Fruit fly (Drosophila melanogaster) whole organism, prepupa: ENCODE measurements around the gene CG12945.

Experiments
- Blimp-1 ChIP-seq: fragments of 200-800 bp; sonication (Bioruptor generic); optimal IDR thresholded peaks from 3 replicates; lab custom pipeline; 2017; ENCODE audit warnings: missing biosample characterization, missing genetic modification characterization, mild to moderate bottlenecking, moderate library complexity, missing genetic modification reagents
- CG10631 ChIP-seq: fragments of 200-800 bp; sonication (Bioruptor generic); optimal IDR thresholded peaks from 2 replicates; lab custom pipeline; 2016; ENCODE audit warnings: missing biosample characterization, missing genetic modification characterization
- CG10669 ChIP-seq: fragments of 200-800 bp; sonication (Bioruptor generic); optimal IDR thresholded peaks from 3 replicates; lab custom pipeline; 2018; ENCODE audit warnings: missing biosample characterization, mild to moderate bottlenecking, missing genetic modification characterization, moderate library complexity
- CG11294 ChIP-seq: fragments of 200-800 bp; sonication (Bioruptor generic); IDR thresholded peaks from 2 replicates; pipeline ENCODE4 v1.3.6; 2022; ENCODE audit warnings: missing biosample characterization, missing genetic modification characterization
- CG11762 ChIP-seq: fragments of 200-800 bp; sonication (Bioruptor generic); optimal IDR thresholded peaks from 3 replicates; lab custom pipeline; 2016; ENCODE audit warnings: missing biosample characterization, missing genetic modification characterization; ENCODE audit not compliant: insufficient read depth
- CG11902 ChIP-seq: fragments of 200-800 bp; sonication (Bioruptor generic); optimal IDR thresholded peaks from 3 replicates; lab custom pipeline; 2016; ENCODE audit warnings: missing biosample characterization, missing genetic modification characterization
- CG15336 ChIP-seq: fragments of 200-800 bp; sonication (Bioruptor generic); IDR thresholded peaks from 2 replicates; pipeline ENCODE4 v1.3.6; 2022; ENCODE audit warnings: missing biosample characterization, missing genetic modification characterization
- CG16779 ChIP-seq: fragments of 200-800 bp; sonication (Bioruptor generic); optimal IDR thresholded peaks from 3 replicates; lab custom pipeline; 2017; ENCODE audit warnings: missing biosample characterization, mild to moderate bottlenecking, missing genetic modification characterization
- CG3032 ChIP-seq: fragments of 200-800 bp; optimal IDR thresholded peaks from 2 replicates; lab custom pipeline; 2019; ENCODE audit warnings: missing biosample characterization, mild to moderate bottlenecking, missing genetic modification characterization, moderate library complexity
- CG32006 ChIP-seq: fragments of 200-800 bp; sonication (Bioruptor generic); optimal IDR thresholded peaks from 3 replicates; lab custom pipeline; 2017; ENCODE audit warnings: missing biosample characterization, mild to moderate bottlenecking, missing genetic modification characterization
- CG34406 ChIP-seq: fragments of 200-800 bp; sonication (Bioruptor generic); optimal IDR thresholded peaks from 3 replicates; lab custom pipeline; 2016; ENCODE audit warnings: missing biosample characterization, missing genetic modification characterization
- CG3919 ChIP-seq: fragments of 200-800 bp; sonication (Bioruptor generic); optimal IDR thresholded peaks from 3 replicates; lab custom pipeline; 2016; ENCODE audit warnings: missing biosample characterization, missing genetic modification characterization
- CG6276 ChIP-seq: fragments of 200-800 bp; sonication (Bioruptor generic); optimal IDR thresholded peaks from 2 replicates; lab custom pipeline; 2017; ENCODE audit warnings: missing biosample characterization, mild to moderate bottlenecking, missing genetic modification characterization
- CG6792 ChIP-seq: fragments of 200-800 bp; sonication (Bioruptor generic); optimal IDR thresholded peaks from 3 replicates; lab custom pipeline; 2016; ENCODE audit warnings: missing biosample characterization, missing genetic modification characterization
- CG6808 ChIP-seq: fragments of 200-800 bp; sonication (Bioruptor generic); optimal IDR thresholded peaks from 3 replicates; lab custom pipeline; 2017; ENCODE audit warnings: missing biosample characterization, missing genetic modification characterization, mild to moderate bottlenecking, moderate library complexity, missing genetic modification reagents
- CG6854 ChIP-seq: fragments of 200-800 bp; sonication (Bioruptor generic); optimal IDR thresholded peaks from 2 replicates; lab custom pipeline; 2017; ENCODE audit warnings: missing biosample characterization, mild to moderate bottlenecking, missing genetic modification characterization
- CG8119 ChIP-seq: fragments of 200-800 bp; sonication (Bioruptor generic); IDR thresholded peaks from 3 replicates; pipeline ENCODE4 v1.3.6; 2022; ENCODE audit warnings: missing biosample characterization, missing genetic modification characterization
- CG8319 ChIP-seq: fragments of 200-800 bp; sonication (Bioruptor generic); optimal IDR thresholded peaks from 3 replicates; lab custom pipeline; 2016; ENCODE audit warnings: missing biosample characterization, missing genetic modification characterization
- CG9139 ChIP-seq: fragments of 200-800 bp; sonication (Bioruptor generic); optimal IDR thresholded peaks from 3 replicates; lab custom pipeline; 2017; ENCODE audit warnings: missing biosample characterization, mild to moderate bottlenecking, missing genetic modification characterization
- Eip75B ChIP-seq: fragments of 200-800 bp; sonication (Bioruptor generic); optimal IDR thresholded peaks from 3 replicates; lab custom pipeline; 2016; ENCODE audit warnings: missing biosample characterization, missing genetic modification characterization
- Eip78C ChIP-seq: fragments of 200-800 bp; sonication (Bioruptor generic); peaks from one replicate; lab custom pipeline; 2016; ENCODE audit warnings: missing biosample characterization, missing genetic modification characterization
- Ets21C ChIP-seq: fragments of 200-800 bp; sonication (Bioruptor generic); optimal IDR thresholded peaks from 3 replicates; lab custom pipeline; 2016; ENCODE audit warnings: missing biosample characterization, missing genetic modification characterization
- Ets96B ChIP-seq: fragments of 200-800 bp; optimal IDR thresholded peaks from 2 replicates; lab custom pipeline; 2019; ENCODE audit warnings: missing biosample characterization, mild to moderate bottlenecking, missing genetic modification characterization, moderate library complexity
- Gug ChIP-seq: fragments of 200-800 bp; sonication (Bioruptor generic); IDR thresholded peaks from 2 replicates; pipeline ENCODE4 v1.3.6; 2022; ENCODE audit warnings: missing biosample characterization, missing genetic modification characterization
- Hr38 ChIP-seq: sonication (Bioruptor generic); optimal IDR thresholded peaks from 2 replicates; lab custom pipeline; 2016; ENCODE audit warnings: missing biosample characterization, missing genetic modification characterization
- Hr4 ChIP-seq: fragments of 200-800 bp; sonication (Bioruptor generic); optimal IDR thresholded peaks from 3 replicates; lab custom pipeline; 2016; ENCODE audit warnings: missing biosample characterization, missing genetic modification characterization
- Lpt ChIP-seq: fragments of 200-800 bp; sonication (Bioruptor generic); optimal IDR thresholded peaks from 3 replicates; lab custom pipeline; 2016; ENCODE audit warnings: missing biosample characterization, missing genetic modification characterization
- Met ChIP-seq: fragments of 200-800 bp; sonication (Bioruptor generic); optimal IDR thresholded peaks from 3 replicates; lab custom pipeline; 2016; ENCODE audit warnings: missing biosample characterization, missing genetic modification characterization
- OdsH ChIP-seq: fragments of 200-800 bp; sonication (Bioruptor generic); optimal IDR thresholded peaks from 3 replicates; lab custom pipeline; 2016; ENCODE audit warnings: missing biosample characterization, missing genetic modification characterization
- Smox ChIP-seq: fragments of 200-800 bp; sonication (Bioruptor generic); optimal IDR thresholded peaks from 3 replicates; lab custom pipeline; 2016; ENCODE audit warnings: missing biosample characterization, missing genetic modification characterization
- Sox102F ChIP-seq: fragments of 200-800 bp; sonication (Bioruptor generic); optimal IDR thresholded peaks from 2 replicates; lab custom pipeline; 2016; ENCODE audit warnings: missing biosample characterization, mild to moderate bottlenecking, missing genetic modification characterization
- Sox15 ChIP-seq: fragments of 200-800 bp; sonication (Bioruptor generic); optimal IDR thresholded peaks from 3 replicates; lab custom pipeline; 2016; ENCODE audit warnings: missing biosample characterization, missing genetic modification characterization
- achi ChIP-seq: fragments of 200-800 bp; sonication (Bioruptor generic); optimal IDR thresholded peaks from 3 replicates; lab custom pipeline; 2016; ENCODE audit warnings: missing biosample characterization, missing genetic modification characterization
- acj6 ChIP-seq: fragments of 200-800 bp; sonication (Bioruptor generic); optimal IDR thresholded peaks from 3 replicates; lab custom pipeline; 2016; ENCODE audit warnings: missing biosample characterization, missing genetic modification characterization
- eg ChIP-seq: fragments of 200-800 bp; sonication (Bioruptor generic); IDR thresholded peaks from 3 replicates; pipeline ENCODE4 v1.3.6; 2022; ENCODE audit warnings: missing biosample characterization, missing genetic modification characterization
- fd59A ChIP-seq: fragments of 200-800 bp; sonication (Bioruptor generic); optimal IDR thresholded peaks from 2 replicates; lab custom pipeline; 2017; ENCODE audit warnings: missing biosample characterization, mild to moderate bottlenecking, missing genetic modification characterization, missing genetic modification reagents
- fkh ChIP-seq: fragments of 200-800 bp; sonication (Bioruptor generic); optimal IDR thresholded peaks from 3 replicates; lab custom pipeline; 2017; ENCODE audit warnings: missing biosample characterization, mild to moderate bottlenecking, missing genetic modification characterization, moderate library complexity
- lz ChIP-seq: fragments of 200-800 bp; sonication (Bioruptor generic); optimal IDR thresholded peaks from 3 replicates; lab custom pipeline; 2016; ENCODE audit warnings: missing biosample characterization, missing genetic modification characterization
- net ChIP-seq: fragments of 200-800 bp; sonication (Bioruptor generic); optimal IDR thresholded peaks from 3 replicates; lab custom pipeline; 2016; ENCODE audit warnings: missing biosample characterization, missing genetic modification characterization
- pdm3 ChIP-seq: fragments of 200-800 bp; sonication (Bioruptor generic); optimal IDR thresholded peaks from 3 replicates; lab custom pipeline; 2016; ENCODE audit warnings: missing biosample characterization, missing genetic modification characterization
- spab ChIP-seq: fragments of 200-800 bp; sonication (Bioruptor generic); optimal IDR thresholded peaks from 2 replicates; lab custom pipeline; 2017; ENCODE audit warnings: missing biosample characterization, mild to moderate bottlenecking, missing genetic modification characterization, missing genetic modification reagents
- ss ChIP-seq, 2 experiments: fragments of 200-800 bp; sonication (Bioruptor generic); optimal IDR thresholded peaks; 2 replicates in 1 of 2; 3 replicates in 1 of 2; lab custom pipeline; 2017 to 2018; ENCODE audit warnings: mild to moderate bottlenecking in 2 of 2, missing biosample characterization in 2 of 2, missing genetic modification characterization in 2 of 2, moderate library complexity in 1 of 2
- svp ChIP-seq: fragments of 200-800 bp; sonication (Bioruptor generic); peaks from one replicate; lab custom pipeline; 2016; ENCODE audit warnings: missing biosample characterization, missing genetic modification characterization
- topi ChIP-seq: fragments of 200-800 bp; sonication (Bioruptor generic); optimal IDR thresholded peaks from 3 replicates; lab custom pipeline; 2016; ENCODE audit warnings: missing biosample characterization, missing genetic modification characterization
- vri ChIP-seq: fragments of 200-800 bp; sonication (Bioruptor generic); optimal IDR thresholded peaks from 3 replicates; lab custom pipeline; 2016; ENCODE audit warnings: missing biosample characterization, mild to moderate bottlenecking, missing genetic modification characterization

Gene CG12945

DNA sequence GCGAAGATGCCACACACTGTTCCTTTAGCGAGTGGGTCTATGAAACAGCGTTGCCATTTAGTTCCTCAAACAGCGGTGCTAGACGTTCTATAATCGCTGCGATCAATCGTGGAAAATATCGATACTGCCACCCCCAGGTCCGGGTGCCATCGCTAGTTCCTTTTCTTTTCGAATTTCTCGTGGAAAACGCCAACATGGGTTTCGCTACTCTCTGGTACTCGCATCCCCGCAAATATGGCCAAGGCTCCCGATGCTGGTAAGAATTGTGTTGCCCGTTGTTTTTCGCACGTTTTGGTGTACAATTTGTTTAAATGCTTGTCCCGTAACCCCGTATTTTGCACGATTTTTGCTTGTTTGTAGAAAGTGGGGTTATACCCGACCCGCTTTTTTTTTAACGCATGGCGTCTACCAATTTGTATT lies 13.1 kb downstream of the CG12945 start, which contains the start of gene RpS29 (continued):
- TF ChIP-seq CG11902 (GFP tag; lab: Kevin White, UChicago) (peak; percentile 26), CG10669 (GFP tag; lab: Kevin White, UChicago) (peak; percentile 10), CG10631 (GFP tag; lab: Kevin White, UChicago) (peak; percentile 36), CG8319 (no peak), achi (peak; percentile 29), eg (0 out of 3 replicates have a peak, but pooled peaks have one; percentile 44), CG8119 (no peak), pdm3 (GFP tag; lab: Kevin White, UChicago) (peak; percentile 55), vri (peak; percentile 32), CG34406 (GFP tag; lab: Kevin White, UChicago) (peak; percentile 8), CG32006 (no peak), net (GFP tag; lab: Kevin White, UChicago) (peak; percentile 34), Eip75B (GFP tag; lab: Kevin White, UChicago) (peak; percentile 57), CG11762 (GFP tag; lab: Kevin White, UChicago) (no peak), CG6792 (GFP tag; lab: Kevin White, UChicago) (peak; percentile 38), CG9139 (GFP tag; lab: Kevin White, UChicago) (peak; percentile 34), Gug (GFP tag; lab: Robert Waterston, UW) (no peak), Hr38 (GFP tag; lab: Kevin White, UChicago) (peak; percentile 4), Blimp-1 (GFP tag; lab: Kevin White, UChicago) (peak; percentile 39), CG3919 (peak; percentile 73), Met (GFP tag; lab: Kevin White, UChicago) (no peak), CG6854 (GFP tag; lab: Kevin White, UChicago) (peak; percentile 74), svp (GFP tag; lab: Kevin White, UChicago) (peak; percentile 67), OdsH (GFP tag; lab: Kevin White, UChicago) (peak; percentile 51), Sox15 (GFP tag; lab: Kevin White, UChicago) (peak; percentile 33), Sox102F (GFP tag; lab: Kevin White, UChicago) (peak; percentile 50), Lpt (no peak), acj6 (peak; percentile 55), CG6276 (GFP tag; lab: Kevin White, UChicago) (no peak)

DNA sequence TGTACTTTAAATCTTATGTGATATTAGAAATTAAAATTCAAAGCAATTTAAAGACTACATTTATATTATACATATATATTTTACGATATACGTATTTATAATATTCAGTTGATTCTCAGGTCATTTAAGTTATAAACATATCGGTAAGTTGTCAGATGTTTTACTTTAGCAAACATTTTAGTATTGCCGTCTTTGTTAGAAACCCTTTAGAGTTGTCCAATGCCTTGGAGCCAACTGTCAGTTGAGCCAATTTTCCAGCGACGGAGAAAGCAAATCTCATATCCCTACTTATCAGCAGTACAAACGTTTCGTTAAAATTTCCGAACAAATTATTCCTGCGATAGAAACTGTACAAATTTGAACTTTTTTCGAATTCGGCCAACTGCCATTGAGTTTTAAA lies 16.2 kb downstream of the CG12945 start, which contains the start of gene topi:
TSS of gene topi (plus strand) at position 301 of the 400 bp plus-strand sequence.
- TF ChIP-seq Ets96B (tag; lab: Kevin White, UChicago) = no peak
- TF ChIP-seq Ets21C (GFP tag; lab: Kevin White, UChicago) = no peak
- no peak for TF ChIP-seq Smox
- TF ChIP-seq fkh (GFP tag; lab: Kevin White, UChicago) = no peak
- TF ChIP-seq, all 60 proteins: peak for 0

- TF ChIP-seq svp (GFP tag; lab: Kevin White, UChicago) (peak; percentile 72), Eip78C (GFP tag; lab: Kevin White, UChicago) (peak; percentile 26), topi (GFP tag; lab: Kevin White, UChicago) (peak; percentile 13), pdm3 (GFP tag; lab: Kevin White, UChicago) (no peak), CG3919 (no peak), vri (peak; percentile 88), CG16779 (tag; lab: Kevin White, UChicago) (peak; percentile 12), ss (GFP tag; optimal IDR thresholded peaks at IDR 0.05; lab: Kevin White, UChicago) (peak in 1 of 2 experiments; percentile 8)
Measured at dm6 chr3R:9774147-9774546, 16.9 kb downstream of the CG12945 start, which contains the start of gene Whamy. Gene Whamy (minus strand): TSS chr3R:9774419.

DNA sequence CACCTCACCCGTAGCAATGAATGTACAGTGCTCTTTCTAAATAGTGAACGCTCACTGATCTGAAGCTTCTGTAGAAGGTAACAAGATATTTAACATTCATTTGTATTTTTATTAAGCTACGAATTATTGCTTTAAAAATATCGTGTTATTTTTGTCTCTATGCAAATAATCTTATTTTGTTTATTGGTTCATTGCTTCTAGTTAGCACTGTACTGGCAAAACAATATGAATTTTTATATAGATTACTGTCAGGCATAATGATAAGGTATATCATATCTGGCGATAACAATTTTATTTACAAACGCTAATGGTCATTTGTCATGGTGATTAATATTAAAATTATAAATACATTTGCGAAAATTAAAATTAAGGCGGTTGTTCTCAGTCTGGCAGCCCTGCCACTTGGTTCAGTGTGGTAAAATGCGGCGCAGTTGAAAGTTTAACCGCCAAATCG lies 19.5 kb downstream of the CG12945 start, which contains the start of gene CG9471:
TSS of gene CG9471 (minus strand) at position 24 of the 454 bp plus-strand sequence.
- TF ChIP-seq CG11902 (GFP tag; lab: Kevin White, UChicago) (peak; percentile 92), net (GFP tag; lab: Kevin White, UChicago) (peak; percentile 95), CG8119 (peak; percentile 95), CG6854 (GFP tag; lab: Kevin White, UChicago) (peak; percentile 87), Met (GFP tag; lab: Kevin White, UChicago) (peak; percentile 97), Hr4 (GFP tag; lab: Kevin White, UChicago) (peak; percentile 96), achi (peak; percentile 95), spab (GFP tag; lab: Kevin White, UChicago) (peak; percentile 82), fd59A (GFP tag; lab: Kevin White, UChicago) (peak; percentile 78), CG15336 (GFP tag; lab: Robert Waterston, UW) (peak; percentile 96), Ets96B (tag; lab: Kevin White, UChicago) (peak; percentile 90), CG10669 (GFP tag; lab: Kevin White, UChicago) (peak; percentile 91), lz (GFP tag; lab: Kevin White, UChicago) (peak; percentile 96), pdm3 (GFP tag; lab: Kevin White, UChicago) (peak; percentile 97), acj6 (peak; percentile 96), CG3032 (tag; lab: Kevin White, UChicago) (peak; percentile 89), CG11294 (GFP tag; lab: Robert Waterston, UW) (peak; percentile 90), Ets21C (GFP tag; lab: Kevin White, UChicago) (peak; percentile 94), CG6808 (GFP tag; lab: Kevin White, UChicago) (peak; percentile 87), CG8319 (peak; percentile 91)
